Fruit fly (Drosophila melanogaster): Measurements from ENCODE around the gene dsb.

DNA sequence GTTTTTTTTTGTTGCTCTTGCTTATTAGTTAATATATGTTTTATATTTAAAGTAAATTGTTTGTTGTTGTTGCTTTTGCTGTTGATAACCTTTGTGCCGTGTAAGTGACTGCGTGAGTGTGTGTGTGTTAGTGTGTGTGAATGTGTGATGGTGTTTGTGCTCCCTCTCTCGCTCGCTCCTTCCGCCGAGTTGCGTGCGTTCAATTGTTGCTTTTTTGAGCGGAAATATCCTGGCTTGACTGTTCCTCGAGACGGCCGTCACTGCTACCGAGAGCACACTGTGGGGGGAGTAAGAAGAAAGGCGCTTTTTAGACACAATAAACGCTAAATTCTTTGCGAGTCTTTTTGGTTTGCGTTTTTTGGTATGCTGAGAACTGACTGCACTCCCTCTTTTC, 48.6 kb downstream of the dsb start:
- no peak for TF ChIP-seq CG31388 (GFP tag; optimal IDR thresholded peaks at IDR 0.05)
- peak in 1 of 2 experiments; percentile 11 for TF ChIP-seq bsh (GFP tag; optimal IDR thresholded peaks at IDR 0.05)

Data from whole organism, embryonic.